Worm (Caenorhabditis elegans) whole organism, L1 larva: ENCODE measurements around the gene twk-12.
A peak's percentile ranks its signal among the peaks of the same experiment; 100 is the strongest.

ENCODE experiments used
- C04F5.9 ChIP-seq: sonication (generic microtip); optimal IDR thresholded peaks from 2 replicates; lab custom pipeline; 2016; ENCODE audit warnings: missing genetic modification characterization, missing compliant biosample characterization
- F16B12.6 ChIP-seq: fragments of 150-350 bp; optimal IDR thresholded peaks from 2 replicates; lab custom pipeline; 2014; ENCODE audit warnings: missing biosample characterization, missing genetic modification characterization
- Y116A8C.19 ChIP-seq: sonication (generic microtip); optimal IDR thresholded peaks from 2 replicates; lab custom pipeline; 2016; ENCODE audit warnings: missing compliant biosample characterization, missing genetic modification characterization, borderline replicate concordance
- aly-2 ChIP-seq: fragments of 150-350 bp; optimal IDR thresholded peaks from 2 replicates; lab custom pipeline; 2014; ENCODE audit warnings: missing biosample characterization, missing genetic modification characterization
- ceh-63 ChIP-seq: fragments of 200-800 bp; sonication (Bioruptor generic); optimal IDR thresholded peaks from 2 replicates; lab custom pipeline; 2018; ENCODE audit warnings: mild to moderate bottlenecking, missing genetic modification characterization, missing compliant biosample characterization
- ceh-8 ChIP-seq: fragments of 200-800 bp; sonication (Bioruptor generic); optimal IDR thresholded peaks from 2 replicates; lab custom pipeline; 2018; ENCODE audit warnings: mild to moderate bottlenecking, missing genetic modification characterization, moderate library complexity, missing compliant biosample characterization
- ces-1 ChIP-seq: fragments of 150-350 bp; optimal IDR thresholded peaks from 2 replicates; lab custom pipeline; 2014; ENCODE audit warnings: missing biosample characterization, missing genetic modification reagents, missing genetic modification characterization
- dpl-1 ChIP-seq, 3 experiments: fragments of 150-350 bp in 2 of 3; sonication (generic microtip) in 1 of 3; optimal IDR thresholded peaks; 2 replicates each; lab custom pipeline; 2014 to 2017; ENCODE audit warnings: missing biosample characterization in 3 of 3, missing genetic modification characterization in 3 of 3, missing genetic modification reagents in 3 of 3
- dsc-1 ChIP-seq: sonication (generic microtip); optimal IDR thresholded peaks from 2 replicates; lab custom pipeline; 2016; ENCODE audit warnings: mild to moderate bottlenecking, missing genetic modification characterization, missing compliant biosample characterization
- efl-1 ChIP-seq, 4 experiments: fragments of 150-350 bp; optimal IDR thresholded peaks in 3 of 4; peaks in 1 of 4; 1 replicate in 1 of 4; 2 replicates in 3 of 4; lab custom pipeline; 2014; ENCODE audit warnings: missing biosample characterization in 2 of 4, missing genetic modification characterization in 2 of 4, missing genetic modification reagents in 2 of 4
- efl-3 ChIP-seq: fragments of 200-800 bp; sonication (Bioruptor generic); optimal IDR thresholded peaks from 2 replicates; lab custom pipeline; 2018; ENCODE audit warnings: mild to moderate bottlenecking, missing genetic modification characterization, missing compliant biosample characterization
- elt-2 ChIP-seq: sonication (generic microtip); optimal IDR thresholded peaks from 2 replicates; lab custom pipeline; 2016; ENCODE audit warnings: missing genetic modification characterization, mild to moderate bottlenecking, inconsistent platforms, missing compliant biosample characterization, missing genetic modification reagents
- elt-3 ChIP-seq, 6 experiments: fragments of 150-350 bp in 1 of 6; sonication (generic microtip); optimal IDR thresholded peaks; 2 replicates each; lab custom pipeline; 2017 to 2018; ENCODE audit warnings: missing biosample characterization in 6 of 6, missing genetic modification characterization in 6 of 6, inconsistent platforms in 1 of 6
- ets-5 ChIP-seq: fragments of 200-800 bp; sonication (Bioruptor generic); IDR thresholded peaks from 2 replicates; pipeline ENCODE4 v1.3.6; 2022; ENCODE audit warnings: missing genetic modification characterization, missing compliant biosample characterization
- fkh-4 ChIP-seq: sonication (generic microtip); optimal IDR thresholded peaks from 2 replicates; lab custom pipeline; 2016; ENCODE audit warnings: missing compliant biosample characterization, missing genetic modification characterization, borderline replicate concordance
- hpl-2 ChIP-seq: fragments of 150-350 bp; optimal IDR thresholded peaks from 2 replicates; lab custom pipeline; 2014; ENCODE audit warnings: missing biosample characterization, missing genetic modification reagents, missing genetic modification characterization
- irx-1 ChIP-seq: sonication (generic microtip); optimal IDR thresholded peaks from 2 replicates; lab custom pipeline; 2016; ENCODE audit warnings: missing genetic modification characterization, missing compliant biosample characterization
- isw-1 ChIP-seq: fragments of 200-800 bp; sonication (Bioruptor generic); IDR thresholded peaks from 2 replicates; pipeline ENCODE4 v1.3.6; 2022; ENCODE audit warnings: missing genetic modification characterization, missing compliant biosample characterization
- lin-14 ChIP-seq: fragments of 200-800 bp; sonication (Bioruptor generic); optimal IDR thresholded peaks from 2 replicates; lab custom pipeline; 2018; ENCODE audit warnings: mild to moderate bottlenecking, missing genetic modification characterization, moderate library complexity, missing compliant biosample characterization
- lin-15B ChIP-seq: fragments of 150-350 bp; sonication (generic microtip); optimal IDR thresholded peaks from 3 replicates; lab custom pipeline; 2014; ENCODE audit warnings: missing biosample characterization, missing genetic modification characterization
- lin-35 ChIP-seq, 2 experiments: fragments of 150-350 bp; optimal IDR thresholded peaks; 2 replicates each; lab custom pipeline; 2014; ENCODE audit warnings: missing biosample characterization in 2 of 2, missing genetic modification characterization in 2 of 2, missing genetic modification reagents in 2 of 2
- mdl-1 ChIP-seq, 2 experiments: fragments of 150-350 bp; optimal IDR thresholded peaks; 2 replicates each; lab custom pipeline; 2014 to 2017; ENCODE audit warnings: missing biosample characterization in 2 of 2, missing genetic modification characterization in 2 of 2, inconsistent platforms in 1 of 2
- nhr-11 ChIP-seq: fragments of 150-350 bp; optimal IDR thresholded peaks from 2 replicates; lab custom pipeline; 2014; ENCODE audit warnings: missing biosample characterization, missing genetic modification characterization
- nhr-12 ChIP-seq: sonication (generic microtip); optimal IDR thresholded peaks from 2 replicates; lab custom pipeline; 2017; ENCODE audit warnings: missing biosample characterization, missing genetic modification characterization
- nhr-19 ChIP-seq: fragments of 200-800 bp; sonication (Bioruptor generic); conservative IDR thresholded peaks from 2 replicates; pipeline ENCODE4 v1.3.6; 2022; ENCODE audit warnings: missing genetic modification characterization, missing compliant biosample characterization
- nhr-20 ChIP-seq: sonication (generic microtip); optimal IDR thresholded peaks from 2 replicates; lab custom pipeline; 2016; ENCODE audit warnings: mild to moderate bottlenecking, missing genetic modification characterization, missing compliant biosample characterization
- nhr-237 ChIP-seq: fragments of 150-350 bp; optimal IDR thresholded peaks from 2 replicates; lab custom pipeline; 2014; ENCODE audit warnings: missing biosample characterization, missing genetic modification characterization
- nhr-47 ChIP-seq: sonication (generic microtip); optimal IDR thresholded peaks from 2 replicates; lab custom pipeline; 2016; ENCODE audit warnings: mild to moderate bottlenecking, missing genetic modification characterization, moderate library complexity, missing compliant biosample characterization
- nhr-76 ChIP-seq: sonication (generic microtip); optimal IDR thresholded peaks from 2 replicates; lab custom pipeline; 2017; ENCODE audit warnings: missing biosample characterization, missing genetic modification characterization
- rnt-1 ChIP-seq: sonication (generic microtip); optimal IDR thresholded peaks from 2 replicates; lab custom pipeline; 2016; ENCODE audit warnings: mild to moderate bottlenecking, missing genetic modification characterization, moderate library complexity, missing compliant biosample characterization
- skn-1 ChIP-seq: fragments of 150-350 bp; optimal IDR thresholded peaks from 2 replicates; lab custom pipeline; 2014; ENCODE audit warnings: missing biosample characterization, missing genetic modification characterization
- snpc-4 ChIP-seq: fragments of 150-350 bp; optimal IDR thresholded peaks from 2 replicates; lab custom pipeline; 2014; ENCODE audit warnings: missing biosample characterization, missing genetic modification characterization
- sox-4 ChIP-seq: sonication (generic microtip); optimal IDR thresholded peaks from 2 replicates; lab custom pipeline; 2016; ENCODE audit warnings: missing genetic modification characterization, missing compliant biosample characterization
- sptf-1 ChIP-seq: fragments of 150-350 bp; optimal IDR thresholded peaks from 2 replicates; lab custom pipeline; 2014; ENCODE audit warnings: missing biosample characterization, missing genetic modification characterization
- tbx-2 ChIP-seq: sonication (generic microtip); optimal IDR thresholded peaks from 2 replicates; lab custom pipeline; 2016; ENCODE audit warnings: missing genetic modification characterization, missing compliant biosample characterization
- unc-30 ChIP-seq: sonication (generic microtip); optimal IDR thresholded peaks from 2 replicates; lab custom pipeline; 2017; ENCODE audit warnings: missing biosample characterization, missing genetic modification characterization
- unc-62 ChIP-seq: fragments of 150-350 bp; optimal IDR thresholded peaks from 2 replicates; lab custom pipeline; 2014; ENCODE audit warnings: missing biosample characterization, missing genetic modification reagents, missing genetic modification characterization
- unc-98 ChIP-seq: fragments of 200-800 bp; sonication (Bioruptor generic); IDR thresholded peaks from 2 replicates; pipeline ENCODE4 v1.3.6; 2022; ENCODE audit warnings: missing genetic modification characterization, missing compliant biosample characterization
- zag-1 ChIP-seq: fragments of 150-350 bp; optimal IDR thresholded peaks from 2 replicates; lab custom pipeline; 2014; ENCODE audit warnings: missing biosample characterization, missing genetic modification characterization

Gene twk-12

ce11 chrV:10693749-10694148, 26.4 kb downstream of the twk-12 start (continued):
- TF ChIP-seq mdl-1 (tag; optimal IDR thresholded peaks at IDR 0.05; lab: Kevin White, UChicago) (no peak), unc-30 (tag; lab: Kevin White, UChicago) (no peak), efl-1 (optimal IDR thresholded peaks at IDR 0.05; lab: Kevin White, UChicago) (no peak), efl-1 (GFP tag; optimal IDR thresholded peaks at IDR 0.05 in 1 of 2; lab: Kevin White, UChicago) (peak in 1 of 2 experiments; percentile 30), nhr-237 (tag; lab: Kevin White, UChicago) (no peak), nhr-11 (tag; lab: Kevin White, UChicago) (no peak), elt-2 (tag; lab: Kevin White, UChicago) (peak; percentile 99), ceh-63 (GFP tag; lab: Kevin White, UChicago) (no peak), sptf-1 (tag; lab: Kevin White, UChicago) (no peak), dpl-1 (GFP tag; optimal IDR thresholded peaks at IDR 0.05; lab: Kevin White, UChicago) (no peak), lin-15B (no peak), ces-1 (no peak), nhr-76 (tag; lab: Kevin White, UChicago) (no peak), ets-5 (no peak), isw-1 (no peak), rnt-1 (tag; lab: Kevin White, UChicago) (no peak), lin-14 (GFP tag; lab: Kevin White, UChicago) (peak; percentile 31), nhr-19 (GFP tag; lab: Robert Waterston, UW) (no peak), aly-2 (tag; lab: Kevin White, UChicago) (no peak), efl-3 (GFP tag; lab: Kevin White, UChicago) (no peak), dsc-1 (tag; lab: Kevin White, UChicago) (no peak), sox-4 (tag; lab: Kevin White, UChicago) (no peak), nhr-20 (peak; percentile 45)
- TF ChIP-seq, all 84 proteins: peak for 10

- TF ChIP-seq unc-98 (GFP tag; lab: Robert Waterston, UW) (no peak), sptf-1 (tag; lab: Kevin White, UChicago) (no peak), elt-3 (tag; optimal IDR thresholded peaks at IDR 0.05; lab: Kevin White, UChicago) (no peak), ceh-8 (GFP tag; lab: Kevin White, UChicago) (no peak), nhr-11 (tag; lab: Kevin White, UChicago) (no peak), aly-2 (tag; lab: Kevin White, UChicago) (no peak), unc-62 (GFP tag; lab: Kevin White, UChicago) (no peak), nhr-12 (tag; lab: Kevin White, UChicago) (no peak), Y116A8C.19 (tag; lab: Kevin White, UChicago) (no peak), lin-14 (GFP tag; lab: Kevin White, UChicago) (no peak), lin-35 (GFP tag; optimal IDR thresholded peaks at IDR 0.05; lab: Kevin White, UChicago) (no peak), nhr-47 (tag; lab: Kevin White, UChicago) (no peak), F16B12.6 (tag; lab: Kevin White, UChicago) (no peak), snpc-4 (no peak), irx-1 (tag; lab: Kevin White, UChicago) (no peak), zag-1 (tag; lab: Kevin White, UChicago) (no peak), hpl-2 (no peak)
Measured at ce11 chrV:10695181-10695580, 27.8 kb downstream of the twk-12 start, which contains the start of gene C05A2.4. TSS of gene C05A2.4 (plus strand) at chrV:10695481.

- TF ChIP-seq fkh-4 (tag; lab: Kevin White, UChicago) (no peak), C04F5.9 (tag; lab: Kevin White, UChicago) (no peak), ets-5 (no peak), elt-3 (tag; optimal IDR thresholded peaks at IDR 0.05; lab: Kevin White, UChicago) (no peak), tbx-2 (tag; lab: Kevin White, UChicago) (no peak), skn-1 (tag; lab: Kevin White, UChicago) (no peak)
Measured at ce11 chrV:10699122-10699521, 31.7 kb downstream of the twk-12 start.
